Fruit fly (Drosophila melanogaster): Measurements from ENCODE around the gene rg.

The rg gene

DNA sequence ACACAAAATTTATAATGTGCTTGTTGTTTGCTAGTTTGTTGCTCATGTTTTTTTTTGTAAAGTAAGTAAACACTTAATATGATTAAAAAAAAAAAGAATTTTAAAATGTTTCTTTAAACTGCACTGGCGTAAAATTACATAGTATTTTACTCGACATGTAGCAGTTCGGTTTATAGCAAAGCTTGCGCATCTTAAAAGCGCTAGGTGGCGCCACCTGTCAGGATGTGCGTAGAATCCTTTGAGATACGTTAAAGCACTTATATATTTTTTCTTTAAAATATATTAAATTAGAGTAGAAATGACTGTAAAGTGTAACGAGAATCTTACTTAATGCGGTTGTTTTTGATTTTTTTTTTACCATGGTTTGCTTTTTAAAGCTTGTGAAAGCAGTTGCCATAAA lies 67.3 kb downstream of the rg start:
- TF ChIP-seq cic (GFP tag; optimal IDR thresholded peaks at IDR 0.05), result no peak
- no peak for TF ChIP-seq Clk (GFP tag; optimal IDR thresholded peaks at IDR 0.05)
- no peak for TF ChIP-seq CG7045 (GFP tag; optimal IDR thresholded peaks at IDR 0.05)
- TF ChIP-seq toe (GFP tag; optimal IDR thresholded peaks at IDR 0.05), result no peak
- no peak for TF ChIP-seq pad (GFP tag; optimal IDR thresholded peaks at IDR 0.05)

DNA sequence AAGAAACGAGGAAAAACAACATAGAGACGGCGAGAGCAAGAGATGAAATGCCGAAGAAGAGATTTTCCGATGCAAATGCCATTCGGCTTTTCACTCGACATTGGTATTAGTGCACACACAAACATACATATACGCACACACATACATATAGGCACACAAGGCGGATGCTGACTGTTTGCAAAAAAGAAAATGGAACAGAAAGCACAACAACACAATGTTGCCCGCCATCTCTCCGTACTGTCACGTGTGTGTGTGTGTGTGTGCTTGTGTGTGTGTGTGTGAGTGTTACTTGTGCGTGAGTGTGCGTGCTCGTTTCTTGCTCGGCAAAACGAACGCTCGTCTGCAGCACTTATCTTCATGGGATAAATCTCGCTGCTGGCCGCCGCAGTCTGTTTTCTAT lies 79.4 kb downstream of the rg start:
- TF ChIP-seq kay (GFP tag; ENCODE audit: borderline replicate concordance) (peak; percentile 15), ovo (GFP tag; optimal IDR thresholded peaks at IDR 0.05) (no peak), bab1 (GFP tag; optimal IDR thresholded peaks at IDR 0.05) (no peak), tj (GFP tag; optimal IDR thresholded peaks at IDR 0.05) (no peak), CG14711 (tag; optimal IDR thresholded peaks at IDR 0.05) (no peak), pad (GFP tag; optimal IDR thresholded peaks at IDR 0.05) (no peak), cic (GFP tag; optimal IDR thresholded peaks at IDR 0.05) (no peak)

DNA sequence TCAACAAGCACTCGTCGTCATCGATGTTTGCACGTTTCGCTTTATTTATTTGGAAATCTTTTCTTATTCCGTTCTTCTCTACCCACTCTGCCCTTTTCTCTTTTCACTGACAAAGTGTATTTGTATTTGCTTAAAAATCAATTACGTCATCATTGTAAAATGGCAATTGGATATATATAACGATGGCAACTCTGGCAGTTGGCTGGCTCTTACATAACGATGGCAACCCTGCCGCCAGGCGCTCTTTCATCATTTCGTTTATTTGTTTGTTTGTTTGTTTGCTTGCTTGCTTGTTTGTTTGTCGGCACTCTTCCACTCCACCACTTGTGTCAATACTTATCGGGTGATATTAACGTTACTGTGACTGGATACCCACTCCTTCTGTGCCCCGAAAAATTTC lies 82.6 kb downstream of the rg start:
- TF ChIP-seq CG12768 (GFP tag; optimal IDR thresholded peaks at IDR 0.05), result no peak

DNA sequence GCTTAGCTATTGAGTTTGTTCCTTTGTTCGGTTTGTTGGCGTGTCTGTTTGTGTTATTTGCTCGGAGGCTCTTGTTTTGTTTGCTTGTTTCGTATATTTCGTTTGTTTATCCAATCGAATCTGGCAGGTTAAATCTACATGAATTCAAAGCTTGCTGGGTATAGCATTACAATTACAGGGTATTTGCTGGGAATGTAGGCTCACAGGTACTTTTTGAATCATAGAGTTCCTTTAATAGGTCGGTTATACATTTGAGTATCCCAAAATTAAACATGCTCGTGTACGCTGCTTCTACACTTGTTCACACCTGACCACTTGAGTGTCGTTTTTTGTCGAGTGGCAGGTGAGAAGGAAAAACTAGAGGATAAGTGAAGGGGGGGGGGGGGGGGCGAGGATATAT lies 96.7 kb downstream of the rg start, which contains the start of gene CG5062:
Gene CG5062, minus strand, starts transcription at position 101 of the 400 bp plus-strand sequence.
- TF ChIP-seq kay (GFP tag; ENCODE audit: borderline replicate concordance) (no peak), Clk (GFP tag; optimal IDR thresholded peaks at IDR 0.05) (no peak), CG33017 (tag; optimal IDR thresholded peaks at IDR 0.05) (no peak), Crg-1 (GFP tag; optimal IDR thresholded peaks at IDR 0.05) (no peak), ovo (GFP tag; optimal IDR thresholded peaks at IDR 0.05) (no peak), CG7101 (tag; optimal IDR thresholded peaks at IDR 0.05) (no peak), cnc (optimal IDR thresholded peaks at IDR 0.05) (no peak), toe (GFP tag; optimal IDR thresholded peaks at IDR 0.05) (no peak), Hr96 (GFP tag; optimal IDR thresholded peaks at IDR 0.05) (no peak), CG1620 (GFP tag; optimal IDR thresholded peaks at IDR 0.05) (no peak), bab1 (GFP tag; optimal IDR thresholded peaks at IDR 0.05) (no peak), tj (GFP tag; optimal IDR thresholded peaks at IDR 0.05) (no peak), Mnt (GFP tag; optimal IDR thresholded peaks at IDR 0.05) (no peak), cic (GFP tag; optimal IDR thresholded peaks at IDR 0.05) (no peak), CG14711 (tag; optimal IDR thresholded peaks at IDR 0.05) (no peak)

DNA sequence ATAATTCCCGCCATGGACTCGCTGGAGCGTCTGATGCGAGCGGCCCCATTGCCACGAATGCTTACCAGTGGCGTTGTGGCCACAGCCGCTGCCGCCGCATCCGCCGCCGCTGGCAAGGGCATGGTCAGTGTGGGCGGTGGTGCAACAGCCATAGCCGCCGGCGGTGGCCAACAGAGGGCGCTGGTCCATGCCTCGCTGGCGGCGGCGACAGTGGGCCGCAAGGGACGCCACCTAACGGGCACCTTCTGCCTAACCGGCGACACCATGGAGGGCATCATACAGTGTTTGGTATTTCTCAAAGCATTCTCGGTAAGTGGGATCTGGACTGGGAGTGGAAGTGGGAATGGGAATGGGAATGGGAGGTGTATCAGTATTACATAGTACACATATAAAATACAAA lies 101.6 kb downstream of the rg start:
- TF ChIP-seq toe (GFP tag; optimal IDR thresholded peaks at IDR 0.05) (no peak), Clk (GFP tag; optimal IDR thresholded peaks at IDR 0.05) (no peak), Mnt (GFP tag; optimal IDR thresholded peaks at IDR 0.05) (no peak), ovo (GFP tag; optimal IDR thresholded peaks at IDR 0.05) (no peak), CG14711 (tag; optimal IDR thresholded peaks at IDR 0.05) (no peak), Hr96 (GFP tag; optimal IDR thresholded peaks at IDR 0.05) (no peak), CG7101 (tag; optimal IDR thresholded peaks at IDR 0.05) (no peak), CG5204 (GFP tag; optimal IDR thresholded peaks at IDR 0.05) (no peak), CG7045 (GFP tag; optimal IDR thresholded peaks at IDR 0.05) (no peak), CG33017 (tag; optimal IDR thresholded peaks at IDR 0.05) (no peak), bab1 (GFP tag; optimal IDR thresholded peaks at IDR 0.05) (no peak), cnc (optimal IDR thresholded peaks at IDR 0.05) (no peak), tj (GFP tag; optimal IDR thresholded peaks at IDR 0.05) (no peak)

DNA sequence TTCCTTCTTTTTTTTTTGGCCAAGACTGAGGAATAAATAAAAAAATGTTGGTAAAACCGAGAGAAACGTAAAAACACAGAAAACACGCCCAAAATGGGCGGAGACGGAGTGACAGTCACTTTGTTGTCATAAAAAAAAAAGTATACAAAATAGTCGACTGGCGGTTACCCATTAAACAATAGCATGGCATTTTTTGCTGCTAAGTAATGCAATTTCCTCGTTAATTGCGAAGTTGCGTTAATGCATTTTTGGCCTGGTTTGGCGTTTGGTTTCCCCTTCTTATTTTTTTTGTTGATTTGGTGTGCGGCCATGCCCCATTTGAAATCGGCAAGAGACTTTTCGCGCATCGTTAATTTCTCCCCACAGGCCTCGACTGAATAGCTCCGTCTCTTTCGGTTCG lies 103.8 kb downstream of the rg start:
- no peak for TF ChIP-seq CG33017 (tag; optimal IDR thresholded peaks at IDR 0.05)
- no peak for TF ChIP-seq CG5204 (GFP tag; optimal IDR thresholded peaks at IDR 0.05)
- no peak for TF ChIP-seq Crg-1 (GFP tag; optimal IDR thresholded peaks at IDR 0.05)
- no peak for TF ChIP-seq CG12768 (GFP tag; optimal IDR thresholded peaks at IDR 0.05)
- TF ChIP-seq Hr96 (GFP tag; optimal IDR thresholded peaks at IDR 0.05), result no peak
- no peak for TF ChIP-seq CG7101 (tag; optimal IDR thresholded peaks at IDR 0.05)
- no peak for TF ChIP-seq CG1620 (GFP tag; optimal IDR thresholded peaks at IDR 0.05)
- TF ChIP-seq Clk (GFP tag; optimal IDR thresholded peaks at IDR 0.05), result no peak
- no peak for TF ChIP-seq CG7045 (GFP tag; optimal IDR thresholded peaks at IDR 0.05)
- no peak for TF ChIP-seq kay (GFP tag; ENCODE audit: borderline replicate concordance)
- no peak for TF ChIP-seq cic (GFP tag; optimal IDR thresholded peaks at IDR 0.05)
- no peak for TF ChIP-seq bab1 (GFP tag; optimal IDR thresholded peaks at IDR 0.05)
- no peak for TF ChIP-seq pad (GFP tag; optimal IDR thresholded peaks at IDR 0.05)
- TF ChIP-seq toe (GFP tag; optimal IDR thresholded peaks at IDR 0.05), result no peak

DNA sequence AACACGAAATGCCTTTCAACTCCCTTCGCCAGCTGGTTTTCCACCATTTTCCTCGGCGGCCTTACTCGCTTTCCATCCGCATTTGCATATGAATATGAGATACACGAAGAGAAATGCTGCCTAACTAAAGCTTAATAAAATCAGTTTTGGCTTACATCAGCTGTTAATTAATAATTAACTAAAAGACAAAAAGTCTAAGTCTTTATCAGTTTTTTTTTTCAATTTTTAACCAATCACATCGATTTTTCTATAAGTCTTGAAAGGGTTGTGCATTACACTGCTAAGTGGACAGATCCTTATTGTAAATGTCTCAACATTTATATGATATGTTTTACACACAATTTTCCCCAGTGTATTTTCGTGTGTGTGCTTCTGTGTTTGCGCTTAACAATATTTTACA lies 118.1 kb downstream of the rg start:
- TF ChIP-seq pad (GFP tag; optimal IDR thresholded peaks at IDR 0.05) (no peak), CG33017 (tag; optimal IDR thresholded peaks at IDR 0.05) (no peak), Crg-1 (GFP tag; optimal IDR thresholded peaks at IDR 0.05) (no peak), Mnt (GFP tag; optimal IDR thresholded peaks at IDR 0.05) (no peak), kay (GFP tag; ENCODE audit: borderline replicate concordance) (no peak), CG7101 (tag; optimal IDR thresholded peaks at IDR 0.05) (no peak), CG11617 (GFP tag; optimal IDR thresholded peaks at IDR 0.05) (no peak), bab1 (GFP tag; optimal IDR thresholded peaks at IDR 0.05) (no peak), toe (GFP tag; optimal IDR thresholded peaks at IDR 0.05) (no peak), tj (GFP tag; optimal IDR thresholded peaks at IDR 0.05) (no peak), CG7045 (GFP tag; optimal IDR thresholded peaks at IDR 0.05) (no peak), cic (GFP tag; optimal IDR thresholded peaks at IDR 0.05) (no peak), CG1620 (GFP tag; optimal IDR thresholded peaks at IDR 0.05) (no peak), ovo (GFP tag; optimal IDR thresholded peaks at IDR 0.05) (no peak), CG5204 (GFP tag; optimal IDR thresholded peaks at IDR 0.05) (no peak), CG14711 (tag; optimal IDR thresholded peaks at IDR 0.05) (no peak), cnc (optimal IDR thresholded peaks at IDR 0.05) (no peak), Clk (GFP tag; optimal IDR thresholded peaks at IDR 0.05) (no peak), Hr96 (GFP tag; optimal IDR thresholded peaks at IDR 0.05) (no peak), CG12768 (GFP tag; optimal IDR thresholded peaks at IDR 0.05) (no peak)
